Worm (Caenorhabditis elegans): Measurements from ENCODE around the gene gld-3.
A peak's percentile ranks its signal among the peaks of the same experiment; 100 is the strongest.

gld-3 gene

DNA sequence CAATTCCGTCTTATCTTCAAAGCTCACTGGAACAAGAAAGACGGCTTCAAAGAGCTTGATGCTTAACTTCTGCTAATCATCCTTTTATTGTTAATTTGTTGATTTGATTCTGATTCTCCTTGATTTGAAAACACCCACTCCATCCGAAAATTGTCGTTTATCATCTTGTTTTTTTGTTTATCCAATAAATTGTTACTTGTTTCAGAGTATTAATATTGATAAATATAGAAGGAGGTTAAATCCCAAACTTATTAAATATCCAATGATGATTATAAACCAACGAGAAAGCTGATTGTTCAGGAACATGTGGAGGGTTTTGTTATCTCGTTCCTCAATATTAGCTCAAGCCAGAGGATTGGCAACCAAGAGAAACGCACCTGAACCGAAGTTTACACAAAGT lies 19.7 kb upstream of the gld-3 start, which contains the start of gene F10E7.6:
F10E7.6 (plus strand) TSS at position 301 of the 400 bp plus-strand sequence.
- no peak for TF ChIP-seq ceh-9 (tag; optimal IDR thresholded peaks at IDR 0.05)
- TF ChIP-seq mdl-1 (tag; optimal IDR thresholded peaks at IDR 0.05): no peak
- no peak for TF ChIP-seq ama-1 (optimal IDR thresholded peaks at IDR 0.05)
- no peak for TF ChIP-seq nhr-11 (tag; optimal IDR thresholded peaks at IDR 0.05)
- no peak for TF ChIP-seq unc-39 (tag; optimal IDR thresholded peaks at IDR 0.05)

DNA sequence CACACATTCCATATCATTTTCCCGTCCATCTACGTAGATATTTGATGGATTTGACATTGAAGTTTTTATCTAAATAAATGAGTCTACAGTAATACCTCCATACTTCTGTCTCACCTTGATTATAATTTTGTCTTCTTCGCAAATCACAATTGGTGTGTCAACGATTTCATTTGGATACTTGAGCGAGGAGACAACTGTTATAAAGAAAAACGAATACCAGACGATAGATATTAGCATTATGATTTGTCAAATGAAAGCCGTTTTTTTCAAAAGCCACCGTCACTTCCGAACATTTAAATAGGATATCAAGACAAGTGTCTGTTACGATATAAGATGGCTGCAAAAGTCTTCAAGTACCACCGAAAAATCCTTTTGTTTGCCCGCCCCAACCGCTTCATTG lies 16.8 kb upstream of the gld-3 start, which contains the start of gene cutl-5:
cutl-5 (minus strand) TSS at position 269 of the 400 bp plus-strand sequence.
- no peak for TF ChIP-seq nhr-12 (tag; optimal IDR thresholded peaks at IDR 0.05)
- TF ChIP-seq daf-12 (tag; optimal IDR thresholded peaks at IDR 0.05): no peak
- no peak for TF ChIP-seq nhr-43 (tag; optimal IDR thresholded peaks at IDR 0.05; ENCODE audit: poor library complexity, severe bottlenecking)
- TF ChIP-seq tbx-2 (tag; optimal IDR thresholded peaks at IDR 0.05): no peak
- TF ChIP-seq mml-1 (tag; optimal IDR thresholded peaks at IDR 0.05): no peak
- no peak for TF ChIP-seq ama-1 (optimal IDR thresholded peaks at IDR 0.05)
- TF ChIP-seq pqm-1 (tag; optimal IDR thresholded peaks at IDR 0.05): no peak
- TF ChIP-seq nhr-28 (tag; optimal IDR thresholded peaks at IDR 0.05): no peak
- TF ChIP-seq ceh-16 (tag; optimal IDR thresholded peaks at IDR 0.05): no peak

DNA sequence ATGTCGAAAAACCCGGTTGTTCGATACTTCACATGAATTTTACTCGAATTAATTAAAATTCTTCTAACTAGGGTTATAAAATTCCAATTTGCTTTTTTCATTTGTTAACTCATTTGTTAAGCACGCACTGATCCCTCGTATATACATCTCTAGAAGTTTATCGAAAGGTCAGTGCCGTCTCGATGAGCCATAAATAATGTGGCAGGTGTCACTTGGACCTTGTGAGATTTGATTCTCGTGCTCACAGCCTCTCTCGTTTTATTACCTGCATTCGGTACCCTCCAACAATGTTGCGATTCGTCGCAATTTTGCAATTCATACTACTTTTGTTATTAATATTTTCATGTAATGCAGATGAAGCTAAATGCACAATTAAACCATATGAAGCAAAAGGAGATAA lies 16.1 kb upstream of the gld-3 start, which contains the start of gene spon-1:
spon-1 (plus strand) TSS at position 208 of the 400 bp plus-strand sequence.
- TF ChIP-seq nhr-28 (tag; optimal IDR thresholded peaks at IDR 0.05) (no peak), mml-1 (tag; optimal IDR thresholded peaks at IDR 0.05) (no peak), lin-39 (tag; optimal IDR thresholded peaks at IDR 0.05) (no peak), ZK546.5 (tag; optimal IDR thresholded peaks at IDR 0.05) (no peak), fos-1 (tag; optimal IDR thresholded peaks at IDR 0.05) (no peak), mdl-1 (tag; optimal IDR thresholded peaks at IDR 0.05) (no peak), ama-1 (optimal IDR thresholded peaks at IDR 0.05) (no peak), ceh-28 (tag; optimal IDR thresholded peaks at IDR 0.05) (no peak), pha-4 (tag; optimal IDR thresholded peaks at IDR 0.05) (no peak), fkh-2 (tag; optimal IDR thresholded peaks at IDR 0.05) (no peak), ceh-9 (tag; optimal IDR thresholded peaks at IDR 0.05) (no peak), ztf-4 (tag; optimal IDR thresholded peaks at IDR 0.05) (no peak), nhr-77 (tag; optimal IDR thresholded peaks at IDR 0.05) (no peak), R02D3.7 (tag; optimal IDR thresholded peaks at IDR 0.05) (no peak), lin-15B (tag; optimal IDR thresholded peaks at IDR 0.05) (no peak)

DNA sequence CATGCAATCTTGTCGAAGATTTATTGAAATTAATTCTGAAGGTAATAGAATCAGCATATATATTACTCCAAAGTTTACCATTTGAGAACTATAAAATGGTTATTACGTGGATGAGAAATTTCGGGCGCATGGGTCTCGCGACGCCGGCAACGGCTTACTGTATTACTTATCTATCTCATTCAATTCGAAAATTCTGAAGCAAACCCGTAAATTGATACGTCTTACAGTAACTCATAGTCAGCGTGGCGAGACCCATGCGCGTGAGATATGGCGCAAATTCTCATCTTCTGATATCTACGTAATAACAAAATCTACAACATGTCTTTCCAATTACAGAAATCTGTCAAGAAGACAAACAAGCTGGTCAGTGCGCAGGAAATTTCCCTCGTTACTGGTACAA lies 12.9 kb upstream of the gld-3 start:
- no peak for TF ChIP-seq nhr-77 (tag; optimal IDR thresholded peaks at IDR 0.05)
- TF ChIP-seq nfya-1 (tag; optimal IDR thresholded peaks at IDR 0.05; ENCODE audit: insufficient read depth): no peak
- TF ChIP-seq snpc-4 (tag; optimal IDR thresholded peaks at IDR 0.05): no peak

DNA sequence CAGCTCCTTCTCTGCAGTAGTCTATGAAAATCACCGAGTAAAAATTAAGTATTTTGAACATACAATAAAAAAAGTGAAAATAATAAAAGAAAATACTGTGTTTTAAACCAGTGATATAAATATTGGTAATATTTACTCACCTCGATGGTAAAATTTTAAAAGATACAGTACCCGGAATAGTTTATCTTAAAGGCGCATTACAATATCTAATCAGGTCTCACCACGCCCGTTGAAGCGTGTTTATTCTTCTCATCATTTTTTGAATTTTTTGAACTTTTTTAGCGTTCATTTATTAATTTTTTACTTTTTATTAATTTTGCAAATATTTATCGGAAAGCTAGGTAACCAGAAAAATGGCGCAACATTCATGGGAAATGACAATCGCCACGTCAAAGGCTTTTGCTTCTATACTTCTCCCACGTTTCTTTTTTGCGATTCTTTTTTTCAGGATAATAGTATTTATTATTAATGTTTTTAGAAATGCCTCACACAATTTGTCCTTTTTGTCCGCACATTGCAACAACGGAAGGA lies 10.6 kb upstream of the gld-3 start, which contains the start of gene F10E7.2:
F10E7.2 (plus strand) TSS at position 481 of the 531 bp plus-strand sequence.
- TF ChIP-seq daf-12 (tag; optimal IDR thresholded peaks at IDR 0.05) (no peak), ztf-11 (tag; optimal IDR thresholded peaks at IDR 0.05) (no peak), nhr-12 (tag; optimal IDR thresholded peaks at IDR 0.05) (no peak), eor-1 (tag; optimal IDR thresholded peaks at IDR 0.05) (no peak), pqm-1 (tag; optimal IDR thresholded peaks at IDR 0.05) (no peak), nhr-77 (tag; optimal IDR thresholded peaks at IDR 0.05) (no peak), ceh-16 (tag; optimal IDR thresholded peaks at IDR 0.05) (no peak), tbx-2 (tag; optimal IDR thresholded peaks at IDR 0.05) (no peak), egl-27 (tag; optimal IDR thresholded peaks at IDR 0.05) (no peak), mml-1 (tag; optimal IDR thresholded peaks at IDR 0.05) (no peak), fos-1 (tag; optimal IDR thresholded peaks at IDR 0.05) (no peak), R02D3.7 (tag; optimal IDR thresholded peaks at IDR 0.05) (no peak), ceh-82 (tag; optimal IDR thresholded peaks at IDR 0.05) (no peak), ceh-9 (tag; optimal IDR thresholded peaks at IDR 0.05) (no peak), unc-39 (tag; optimal IDR thresholded peaks at IDR 0.05) (no peak)

DNA sequence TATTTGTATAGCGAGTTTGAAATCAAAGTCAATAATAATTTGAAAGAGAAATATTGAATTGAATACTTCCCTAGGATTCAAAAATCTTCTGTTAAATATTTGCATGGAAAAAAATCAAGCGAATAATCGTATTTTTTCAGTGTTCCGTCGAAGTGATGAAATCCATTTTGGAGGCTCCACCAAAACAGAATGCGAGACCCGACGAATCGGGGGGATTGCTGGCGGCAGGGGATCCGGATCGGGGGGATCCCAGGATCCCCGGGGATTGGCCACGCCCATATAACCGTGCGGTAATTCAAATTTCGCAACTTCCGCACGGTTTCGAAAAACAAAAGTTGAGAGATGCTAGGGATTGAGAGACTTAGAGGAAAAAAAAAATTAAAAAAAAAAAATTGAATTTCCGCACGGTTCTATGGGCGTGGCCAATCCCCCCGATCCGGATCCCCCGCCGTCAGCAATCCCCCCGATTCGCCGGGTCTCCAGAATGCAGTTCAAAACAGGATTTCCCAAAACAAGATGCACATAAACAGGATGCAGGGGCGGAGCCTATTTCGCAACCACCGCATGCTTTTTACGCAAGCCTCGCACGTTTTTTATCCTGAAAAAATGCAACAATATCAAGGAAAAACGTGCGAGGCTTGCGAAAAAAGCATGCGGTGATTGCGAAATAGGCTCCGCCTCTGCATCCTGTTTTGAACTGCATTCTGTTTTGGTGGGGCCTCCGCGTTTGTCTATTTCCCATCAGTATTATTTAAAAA lies 9.6 kb upstream of the gld-3 start, which contains the start of gene F10E7.11:
F10E7.11 (minus strand) TSS at position 232 of the 758 bp plus-strand sequence.
- TF ChIP-seq unc-39 (tag; optimal IDR thresholded peaks at IDR 0.05): no peak
- peak; percentile 11 for TF ChIP-seq nfya-1 (tag; optimal IDR thresholded peaks at IDR 0.05; ENCODE audit: insufficient read depth)
- peak; percentile 2 for TF ChIP-seq lin-15B (tag; optimal IDR thresholded peaks at IDR 0.05)

Data from whole organism, L3 larva.